Worm (Caenorhabditis elegans): ENCODE data around the gene Y39H10A.1.

DNA sequence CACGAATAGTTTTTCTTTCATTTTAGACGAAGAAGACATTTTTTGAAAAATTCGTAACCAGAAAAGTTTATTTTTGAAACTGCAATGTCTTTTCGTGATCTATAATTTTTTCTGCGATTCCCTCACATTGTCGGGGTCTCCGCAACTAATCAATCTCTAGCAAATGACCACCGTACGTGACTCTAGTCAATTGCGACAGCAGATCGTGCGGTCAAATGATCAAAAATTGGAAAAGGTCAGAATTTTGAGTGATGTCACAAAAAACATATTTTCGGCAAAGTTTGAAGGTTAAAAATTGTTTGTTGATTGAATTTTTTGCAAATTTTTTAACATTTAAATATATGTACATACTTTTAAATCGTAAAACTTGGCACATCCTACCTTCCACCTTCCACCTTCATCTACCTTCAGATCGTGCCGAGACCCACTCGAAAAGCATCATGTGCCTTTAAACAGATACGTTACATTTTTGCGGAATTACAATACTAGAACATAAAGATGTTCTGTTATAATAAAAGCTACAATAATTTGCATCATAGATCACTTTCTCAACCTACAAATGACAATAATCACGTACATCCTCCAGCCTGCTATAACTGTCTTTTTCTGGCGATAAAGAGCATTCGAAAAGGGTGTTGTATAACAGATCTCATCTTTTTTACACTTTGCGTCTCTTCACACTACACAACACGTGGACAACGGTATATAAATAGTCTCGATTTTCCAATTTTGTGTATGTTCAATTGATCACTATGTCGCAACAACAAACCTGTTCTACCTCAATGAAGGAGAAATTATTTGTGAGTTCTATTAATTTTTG, 4.6 kb downstream of the Y39H10A.1 start, which contains the start of the genes R08E5.1 and rips-1:
- no peak for TF ChIP-seq him-1 (tag; optimal IDR thresholded peaks at IDR 0.05)
- no peak for TF ChIP-seq dao-5 (tag; optimal IDR thresholded peaks at IDR 0.05)
- no peak for TF ChIP-seq W03F9.2 (tag; optimal IDR thresholded peaks at IDR 0.05)
